Worm (Caenorhabditis elegans) whole organism, L4 larva: Measurements from ENCODE around the gene K04G7.1.
A peak's percentile ranks its signal among the peaks of the same experiment; 100 is the strongest.

ENCODE experiments used
- F37D6.2 ChIP-seq: sonication (generic microtip); optimal IDR thresholded peaks from 2 replicates; lab custom pipeline; 2016; ENCODE audit warnings: mild to moderate bottlenecking, missing genetic modification characterization, missing compliant biosample characterization
- R02D3.7 ChIP-seq: fragments of 150-350 bp; sonication (generic microtip); optimal IDR thresholded peaks from 3 replicates; lab custom pipeline; 2014; ENCODE audit warnings: missing biosample characterization, missing genetic modification characterization
- T20F7.1 ChIP-seq: fragments of 200-800 bp; sonication (Bioruptor generic); optimal IDR thresholded peaks from 2 replicates; lab custom pipeline; 2018; ENCODE audit warnings: mild to moderate bottlenecking, missing genetic modification characterization, missing compliant biosample characterization
- Y105C5A.15 ChIP-seq: fragments of 200-800 bp; sonication (Bioruptor generic); IDR thresholded peaks from 2 replicates; pipeline ENCODE4 v1.3.6; 2022; ENCODE audit warnings: missing genetic modification characterization, missing compliant biosample characterization
- Y48G9A.11 ChIP-seq: fragments of 200-800 bp; sonication (Bioruptor generic); IDR thresholded peaks from 2 replicates; pipeline ENCODE4 v1.3.6; 2022; ENCODE audit warnings: missing genetic modification reagents, missing genetic modification characterization, missing compliant biosample characterization
- Y5F2A.4 ChIP-seq: fragments of 200-800 bp; sonication (Bioruptor generic); optimal IDR thresholded peaks from 2 replicates; lab custom pipeline; 2018; ENCODE audit warnings: mild to moderate bottlenecking, missing genetic modification characterization, missing compliant biosample characterization
- Y75B8A.6 ChIP-seq: fragments of 200-800 bp; sonication (Bioruptor generic); IDR thresholded peaks from 2 replicates; pipeline ENCODE4 v1.3.6; 2022; ENCODE audit warnings: missing genetic modification reagents, missing genetic modification characterization, missing compliant biosample characterization
- ZK337.2 ChIP-seq: fragments of 200-800 bp; sonication (Bioruptor generic); IDR thresholded peaks from 2 replicates; pipeline ENCODE4 v1.3.6; 2022; ENCODE audit warnings: missing genetic modification reagents, missing genetic modification characterization, missing compliant biosample characterization
- aha-1 ChIP-seq: fragments of 150-350 bp; peaks from one replicate; lab custom pipeline; 2014; ENCODE audit warnings: missing biosample characterization, missing genetic modification characterization
- aly-2 ChIP-seq: sonication (generic microtip); optimal IDR thresholded peaks from 2 replicates; lab custom pipeline; 2018; ENCODE audit warnings: missing biosample characterization, missing genetic modification characterization
- attf-4 ChIP-seq: sonication (generic microtip); optimal IDR thresholded peaks from 3 replicates; lab custom pipeline; 2017; ENCODE audit warnings: missing biosample characterization, missing genetic modification characterization
- ceh-44 ChIP-seq: fragments of 200-800 bp; sonication (Bioruptor generic); IDR thresholded peaks from 2 replicates; pipeline ENCODE4 v1.3.6; 2022; ENCODE audit warnings: missing genetic modification reagents, missing genetic modification characterization, missing compliant biosample characterization
- ceh-82 ChIP-seq: sonication (generic microtip); optimal IDR thresholded peaks from 2 replicates; lab custom pipeline; 2017; ENCODE audit warnings: missing biosample characterization, missing genetic modification characterization
- ces-1 ChIP-seq: fragments of 150-350 bp; sonication (generic microtip); optimal IDR thresholded peaks from 4 replicates; lab custom pipeline; 2014; ENCODE audit warnings: missing biosample characterization, missing genetic modification reagents, missing genetic modification characterization
- daf-12 ChIP-seq: fragments of 150-350 bp; optimal IDR thresholded peaks from 2 replicates; lab custom pipeline; 2014; ENCODE audit warnings: missing biosample characterization, missing genetic modification reagents, missing genetic modification characterization
- daf-16 ChIP-seq, 3 experiments: sonication (generic microtip); optimal IDR thresholded peaks; 2 replicates each; lab custom pipeline; 2016 to 2017; ENCODE audit warnings: missing genetic modification characterization in 3 of 3, missing genetic modification reagents in 3 of 3, mild to moderate bottlenecking in 2 of 3, missing compliant biosample characterization in 2 of 3, missing biosample characterization in 1 of 3, moderate library complexity in 1 of 3
- daf-8 ChIP-seq: fragments of 200-800 bp; sonication (Bioruptor generic); IDR thresholded peaks from 2 replicates; pipeline ENCODE4 v1.3.6; 2022; ENCODE audit warnings: missing genetic modification characterization, missing compliant biosample characterization
- dmd-6 ChIP-seq: fragments of 200-800 bp; sonication (Bioruptor generic); IDR thresholded peaks from 2 replicates; pipeline ENCODE4 v1.3.6; 2022; ENCODE audit warnings: missing genetic modification reagents, missing genetic modification characterization, missing compliant biosample characterization
- dmd-9 ChIP-seq: fragments of 200-800 bp; sonication (Bioruptor generic); IDR thresholded peaks from 2 replicates; pipeline ENCODE4 v1.3.6; 2022; ENCODE audit warnings: missing genetic modification reagents, missing genetic modification characterization, missing compliant biosample characterization
- fkh-10 ChIP-seq: fragments of 150-350 bp; optimal IDR thresholded peaks from 2 replicates; lab custom pipeline; 2014; ENCODE audit warnings: missing biosample characterization, missing genetic modification reagents, missing genetic modification characterization
- fos-1 ChIP-seq: fragments of 150-350 bp; optimal IDR thresholded peaks from 2 replicates; lab custom pipeline; 2014; ENCODE audit warnings: missing biosample characterization, missing genetic modification characterization
- hif-1 ChIP-seq, 2 experiments: sonication (generic microtip); optimal IDR thresholded peaks; 2 replicates each; lab custom pipeline; 2016 to 2017; ENCODE audit warnings: missing compliant biosample characterization in 2 of 2, missing genetic modification characterization in 2 of 2, missing genetic modification reagents in 2 of 2, missing genotype in 2 of 2, mild to moderate bottlenecking in 1 of 2
- jun-1 ChIP-seq: fragments of 150-350 bp; optimal IDR thresholded peaks from 2 replicates; lab custom pipeline; 2014; ENCODE audit warnings: missing biosample characterization, missing genetic modification reagents, missing genetic modification characterization
- lim-7 ChIP-seq: fragments of 200-800 bp; sonication (Bioruptor generic); IDR thresholded peaks from 2 replicates; pipeline ENCODE4 v1.3.6; 2022; ENCODE audit warnings: missing genetic modification characterization, missing compliant biosample characterization
- lin-1 ChIP-seq: fragments of 200-800 bp; sonication (Bioruptor generic); IDR thresholded peaks from 2 replicates; pipeline ENCODE4 v1.3.6; 2022; ENCODE audit warnings: missing genetic modification reagents, missing genetic modification characterization, missing compliant biosample characterization
- lin-38 ChIP-seq: fragments of 200-800 bp; sonication (Bioruptor generic); IDR thresholded peaks from 2 replicates; pipeline ENCODE4 v1.3.6; 2022; ENCODE audit warnings: missing genetic modification reagents, missing genetic modification characterization, missing compliant biosample characterization
- lir-3 ChIP-seq: sonication (generic microtip); optimal IDR thresholded peaks from 2 replicates; lab custom pipeline; 2016; ENCODE audit warnings: mild to moderate bottlenecking, missing genetic modification characterization, missing compliant biosample characterization
- lsy-2 ChIP-seq, 2 experiments: fragments of 150-350 bp in 1 of 2; sonication (generic microtip) in 1 of 2; optimal IDR thresholded peaks; 2 replicates each; lab custom pipeline; 2014 to 2017; ENCODE audit warnings: missing biosample characterization in 2 of 2, missing genetic modification characterization in 2 of 2
- madf-5 ChIP-seq, 2 experiments: fragments of 200-800 bp; sonication (Bioruptor generic); IDR thresholded peaks; 2 replicates each; pipeline ENCODE4 v1.3.6; 2022; ENCODE audit warnings: missing compliant biosample characterization in 2 of 2, missing genetic modification characterization in 2 of 2
- mdl-1 ChIP-seq, 2 experiments: fragments of 150-350 bp in 1 of 2; sonication (generic microtip) in 1 of 2; optimal IDR thresholded peaks; 2 replicates each; lab custom pipeline; 2014 to 2017; ENCODE audit warnings: missing biosample characterization in 2 of 2, missing genetic modification characterization in 2 of 2
- mdt-29 ChIP-seq: fragments of 200-800 bp; sonication (Bioruptor generic); IDR thresholded peaks from 2 replicates; pipeline ENCODE4 v1.3.6; 2022; ENCODE audit warnings: missing genetic modification reagents, missing genetic modification characterization, missing compliant biosample characterization
- mep-1 ChIP-seq: fragments of 150-350 bp; sonication (generic microtip); optimal IDR thresholded peaks from 3 replicates; lab custom pipeline; 2014; ENCODE audit warnings: missing biosample characterization, missing genetic modification characterization
- mxl-2 ChIP-seq: fragments of 200-800 bp; sonication (Bioruptor generic); conservative IDR thresholded peaks from 2 replicates; pipeline ENCODE4 v1.3.6; 2022; ENCODE audit warnings: missing genetic modification reagents, missing genetic modification characterization, missing compliant biosample characterization
- mxl-3 ChIP-seq: fragments of 200-800 bp; sonication (Bioruptor generic); optimal IDR thresholded peaks from 2 replicates; lab custom pipeline; 2018; ENCODE audit warnings: mild to moderate bottlenecking, missing genetic modification characterization, missing compliant biosample characterization
- nhr-102 ChIP-seq: sonication (generic microtip); optimal IDR thresholded peaks from 2 replicates; lab custom pipeline; 2016; ENCODE audit warnings: mild to moderate bottlenecking, missing genetic modification characterization, moderate library complexity, missing compliant biosample characterization
- nhr-11 ChIP-seq: fragments of 150-350 bp; optimal IDR thresholded peaks from 2 replicates; lab custom pipeline; 2014; ENCODE audit warnings: missing biosample characterization, missing genetic modification characterization
- nhr-25 ChIP-seq: sonication (generic microtip); optimal IDR thresholded peaks from 2 replicates; lab custom pipeline; 2017; ENCODE audit warnings: missing genetic modification characterization, mild to moderate bottlenecking, missing compliant biosample characterization, antibody characterized with exemption, moderate library complexity, borderline replicate concordance; ENCODE audit not compliant: insufficient read depth
- nhr-41 ChIP-seq: fragments of 200-800 bp; sonication (Bioruptor generic); IDR thresholded peaks from 2 replicates; pipeline ENCODE4 v1.3.6; 2022; ENCODE audit warnings: missing genetic modification reagents, missing genetic modification characterization, missing compliant biosample characterization
- nhr-6 ChIP-seq: fragments of 150-350 bp; optimal IDR thresholded peaks from 2 replicates; lab custom pipeline; 2014; ENCODE audit warnings: missing biosample characterization, missing genetic modification characterization
- nhr-76 ChIP-seq: fragments of 150-350 bp; optimal IDR thresholded peaks from 2 replicates; lab custom pipeline; 2014; ENCODE audit warnings: missing biosample characterization, missing genetic modification characterization
- pqm-1 ChIP-seq: sonication (generic microtip); optimal IDR thresholded peaks from 2 replicates; lab custom pipeline; 2017; ENCODE audit warnings: missing biosample characterization, missing genetic modification characterization
- sdz-12 ChIP-seq: fragments of 200-800 bp; sonication (Bioruptor generic); optimal IDR thresholded peaks from 2 replicates; lab custom pipeline; 2018; ENCODE audit warnings: mild to moderate bottlenecking, missing genetic modification characterization, missing compliant biosample characterization
- snpc-4 ChIP-seq: fragments of 150-350 bp; optimal IDR thresholded peaks from 2 replicates; lab custom pipeline; 2014; ENCODE audit warnings: missing biosample characterization, missing genetic modification characterization
- spr-1 ChIP-seq: sonication (generic microtip); optimal IDR thresholded peaks from 2 replicates; lab custom pipeline; 2016; ENCODE audit warnings: mild to moderate bottlenecking, missing genetic modification characterization, missing compliant biosample characterization
- spr-3 ChIP-seq: fragments of 200-800 bp; sonication (Bioruptor generic); optimal IDR thresholded peaks from 2 replicates; lab custom pipeline; 2018; ENCODE audit warnings: mild to moderate bottlenecking, missing genetic modification characterization, missing compliant biosample characterization
- unc-39 ChIP-seq: sonication (generic microtip); optimal IDR thresholded peaks from 2 replicates; lab custom pipeline; 2017; ENCODE audit warnings: missing biosample characterization, missing genetic modification characterization
- vab-7 ChIP-seq: fragments of 200-800 bp; sonication (Bioruptor generic); IDR thresholded peaks from 2 replicates; pipeline ENCODE4 v1.3.6; 2022; ENCODE audit warnings: missing genetic modification reagents, missing genetic modification characterization, missing compliant biosample characterization
- zfp-2 ChIP-seq: sonication (generic microtip); optimal IDR thresholded peaks from 2 replicates; lab custom pipeline; 2016; ENCODE audit warnings: mild to moderate bottlenecking, missing genetic modification characterization, missing compliant biosample characterization
- zfp-3 ChIP-seq: fragments of 200-800 bp; sonication (Bioruptor generic); conservative IDR thresholded peaks from 2 replicates; pipeline ENCODE4 v1.3.6; 2022; ENCODE audit warnings: missing genetic modification reagents, missing genetic modification characterization, missing compliant biosample characterization
- zip-11 ChIP-seq: fragments of 200-800 bp; sonication (Bioruptor generic); IDR thresholded peaks from 2 replicates; pipeline ENCODE4 v1.3.6; 2022; ENCODE audit warnings: missing genetic modification characterization, missing compliant biosample characterization
- ztf-11 ChIP-seq: fragments of 150-350 bp; optimal IDR thresholded peaks from 2 replicates; lab custom pipeline; 2014; ENCODE audit warnings: missing biosample characterization, missing genetic modification characterization

Gene K04G7.1

ce11 chrIII:7153747-7154238 is 8.7 kb upstream of the K04G7.1 start, which contains the start of gene ogt-1 (continued):
- TF ChIP-seq mdl-1 (tag; optimal IDR thresholded peaks at IDR 0.05; lab: Kevin White, UChicago) (peak; percentile 87 to 88), nhr-25 (tag; lab: Kevin White, UChicago) (peak; percentile 35), ceh-44 (no peak), mxl-3 (GFP tag; lab: Kevin White, UChicago) (no peak), lim-7 (GFP tag; lab: Robert Waterston, UW) (no peak), lsy-2 (tag; optimal IDR thresholded peaks at IDR 0.05; lab: Kevin White, UChicago) (peak; percentile 75 to 92), spr-1 (tag; lab: Kevin White, UChicago) (peak; percentile 33), vab-7 (no peak), Y48G9A.11 (GFP tag; lab: Robert Waterston, UW) (no peak), nhr-6 (tag; lab: Kevin White, UChicago) (peak; percentile 92), snpc-4 (tag; lab: Kevin White, UChicago) (no peak), aly-2 (tag; lab: Kevin White, UChicago) (no peak), Y75B8A.6 (no peak), lin-38 (peak; percentile 64), jun-1 (tag; lab: Kevin White, UChicago) (peak; percentile 65), mep-1 (tag; lab: Kevin White, UChicago) (peak; percentile 88), ces-1 (GFP tag; lab: Kevin White, UChicago) (peak; percentile 58), daf-16 (GFP tag; optimal IDR thresholded peaks at IDR 0.05; lab: Kevin White, UChicago) (peak in 1 of 2 experiments; percentile 24), daf-16 (tag; optimal IDR thresholded peaks at IDR 0.05; lab: Kevin White, UChicago) (peak; percentile 82), mdt-29 (no peak), lir-3 (tag; lab: Kevin White, UChicago) (no peak), zfp-2 (no peak), madf-5 (GFP tag; IDR thresholded peaks at IDR 0.05; lab: Robert Waterston, UW) (no peak), nhr-76 (tag; lab: Kevin White, UChicago) (peak; percentile 25), dmd-9 (GFP tag; lab: Robert Waterston, UW) (no peak), aha-1 (tag; lab: Kevin White, UChicago) (peak; percentile 72), sdz-12 (GFP tag; lab: Kevin White, UChicago) (no peak), ceh-82 (tag; lab: Kevin White, UChicago) (no peak), T20F7.1 (GFP tag; lab: Kevin White, UChicago) (peak; percentile 74), nhr-41 (GFP tag; lab: Robert Waterston, UW) (no peak), spr-3 (GFP tag; lab: Kevin White, UChicago) (peak; percentile 24), zip-11 (GFP tag; lab: Robert Waterston, UW) (no peak), daf-8 (GFP tag; lab: Robert Waterston, UW) (no peak), R02D3.7 (no peak), Y5F2A.4 (GFP tag; lab: Kevin White, UChicago) (no peak), fos-1 (tag; lab: Kevin White, UChicago) (no peak), F37D6.2 (tag; lab: Kevin White, UChicago) (peak; percentile 40), nhr-102 (tag; lab: Kevin White, UChicago) (peak; percentile 34), unc-39 (tag; lab: Kevin White, UChicago) (no peak), zfp-3 (GFP tag; lab: Robert Waterston, UW) (no peak), mxl-2 (GFP tag; lab: Robert Waterston, UW) (no peak), hif-1 (tag; optimal IDR thresholded peaks at IDR 0.05; lab: Kevin White, UChicago) (peak in 1 of 2 experiments; percentile 65), Y105C5A.15 (GFP tag; lab: Robert Waterston, UW) (no peak), lin-1 (GFP tag; lab: Robert Waterston, UW) (peak; percentile 31; the same call in 1 of the 2 replicates), ZK337.2 (no peak), ztf-11 (tag; lab: Kevin White, UChicago) (no peak), pqm-1 (tag; lab: Kevin White, UChicago) (no peak), attf-4 (tag; lab: Kevin White, UChicago) (no peak), dmd-6 (GFP tag; lab: Robert Waterston, UW) (peak; percentile 79), fkh-10 (GFP tag; lab: Kevin White, UChicago) (no peak), nhr-11 (tag; lab: Kevin White, UChicago) (peak; percentile 47), daf-12 (no peak)
